Worm (Caenorhabditis elegans) whole organism, L1 larva: ENCODE data around the gene F07C3.16.

Source experiments
- C16A3.4 ChIP-seq: fragments of 150-350 bp; optimal IDR thresholded peaks from 2 replicates; lab custom pipeline; 2014; ENCODE audit warnings: missing biosample characterization, missing genetic modification characterization
- aly-2 ChIP-seq: fragments of 150-350 bp; optimal IDR thresholded peaks from 2 replicates; lab custom pipeline; 2014; ENCODE audit warnings: missing biosample characterization, missing genetic modification characterization
- blmp-1 ChIP-seq: fragments of 150-350 bp; optimal IDR thresholded peaks from 2 replicates; lab custom pipeline; 2014; ENCODE audit warnings: missing biosample characterization, missing genetic modification characterization
- ceh-8 ChIP-seq: fragments of 200-800 bp; sonication (Bioruptor generic); optimal IDR thresholded peaks from 2 replicates; lab custom pipeline; 2018; ENCODE audit warnings: mild to moderate bottlenecking, missing genetic modification characterization, moderate library complexity, missing compliant biosample characterization
- ceh-82 ChIP-seq, 3 experiments: fragments of 150-350 bp in 1 of 3; sonication (generic microtip) in 2 of 3; optimal IDR thresholded peaks; 2 replicates each; lab custom pipeline; 2014 to 2017; ENCODE audit warnings: missing biosample characterization in 3 of 3, missing genetic modification characterization in 3 of 3
- ceh-88 ChIP-seq: fragments of 200-800 bp; sonication (Bioruptor generic); IDR thresholded peaks from 2 replicates; pipeline ENCODE4 v1.3.6; 2022; ENCODE audit warnings: missing genetic modification characterization, missing compliant biosample characterization
- efl-1 ChIP-seq, 4 experiments: fragments of 150-350 bp; optimal IDR thresholded peaks in 3 of 4; peaks in 1 of 4; 1 replicate in 1 of 4; 2 replicates in 3 of 4; lab custom pipeline; 2014; ENCODE audit warnings: missing biosample characterization in 2 of 4, missing genetic modification characterization in 2 of 4, missing genetic modification reagents in 2 of 4
- efl-3 ChIP-seq: fragments of 200-800 bp; sonication (Bioruptor generic); optimal IDR thresholded peaks from 2 replicates; lab custom pipeline; 2018; ENCODE audit warnings: mild to moderate bottlenecking, missing genetic modification characterization, missing compliant biosample characterization
- elt-3 ChIP-seq, 6 experiments: fragments of 150-350 bp in 1 of 6; sonication (generic microtip); optimal IDR thresholded peaks; 2 replicates each; lab custom pipeline; 2017 to 2018; ENCODE audit warnings: missing biosample characterization in 6 of 6, missing genetic modification characterization in 6 of 6, inconsistent platforms in 1 of 6
- fos-1 ChIP-seq: fragments of 150-350 bp; optimal IDR thresholded peaks from 2 replicates; lab custom pipeline; 2014; ENCODE audit warnings: missing biosample characterization, missing genetic modification characterization
- grh-1 ChIP-seq: fragments of 200-800 bp; sonication (Bioruptor generic); IDR thresholded peaks from 2 replicates; pipeline ENCODE4 v1.3.6; 2022; ENCODE audit warnings: missing genetic modification reagents, missing genetic modification characterization, missing compliant biosample characterization
- isw-1 ChIP-seq: fragments of 200-800 bp; sonication (Bioruptor generic); IDR thresholded peaks from 2 replicates; pipeline ENCODE4 v1.3.6; 2022; ENCODE audit warnings: missing genetic modification characterization, missing compliant biosample characterization
- jun-1 ChIP-seq: fragments of 150-350 bp; optimal IDR thresholded peaks from 2 replicates; lab custom pipeline; 2014; ENCODE audit warnings: missing biosample characterization, missing genetic modification reagents, missing genetic modification characterization
- lin-13 ChIP-seq: fragments of 150-350 bp; optimal IDR thresholded peaks from 2 replicates; lab custom pipeline; 2014; ENCODE audit warnings: missing biosample characterization, missing genetic modification reagents, missing genetic modification characterization
- lin-14 ChIP-seq: fragments of 200-800 bp; sonication (Bioruptor generic); optimal IDR thresholded peaks from 2 replicates; lab custom pipeline; 2018; ENCODE audit warnings: mild to moderate bottlenecking, missing genetic modification characterization, moderate library complexity, missing compliant biosample characterization
- lin-35 ChIP-seq, 2 experiments: fragments of 150-350 bp; optimal IDR thresholded peaks; 2 replicates each; lab custom pipeline; 2014; ENCODE audit warnings: missing biosample characterization in 2 of 2, missing genetic modification characterization in 2 of 2, missing genetic modification reagents in 2 of 2
- mdl-1 ChIP-seq, 2 experiments: fragments of 150-350 bp; optimal IDR thresholded peaks; 2 replicates each; lab custom pipeline; 2014 to 2017; ENCODE audit warnings: missing biosample characterization in 2 of 2, missing genetic modification characterization in 2 of 2, inconsistent platforms in 1 of 2
- mef-2 ChIP-seq: fragments of 150-350 bp; optimal IDR thresholded peaks from 2 replicates; lab custom pipeline; 2014; ENCODE audit warnings: missing biosample characterization, missing genetic modification characterization
- nhr-12 ChIP-seq: sonication (generic microtip); optimal IDR thresholded peaks from 2 replicates; lab custom pipeline; 2017; ENCODE audit warnings: missing biosample characterization, missing genetic modification characterization
- nhr-19 ChIP-seq: fragments of 200-800 bp; sonication (Bioruptor generic); conservative IDR thresholded peaks from 2 replicates; pipeline ENCODE4 v1.3.6; 2022; ENCODE audit warnings: missing genetic modification characterization, missing compliant biosample characterization
- nhr-237 ChIP-seq: fragments of 150-350 bp; optimal IDR thresholded peaks from 2 replicates; lab custom pipeline; 2014; ENCODE audit warnings: missing biosample characterization, missing genetic modification characterization
- nhr-47 ChIP-seq: sonication (generic microtip); optimal IDR thresholded peaks from 2 replicates; lab custom pipeline; 2016; ENCODE audit warnings: mild to moderate bottlenecking, missing genetic modification characterization, moderate library complexity, missing compliant biosample characterization
- nhr-71 ChIP-seq: sonication (generic microtip); optimal IDR thresholded peaks from 2 replicates; lab custom pipeline; 2016; ENCODE audit warnings: mild to moderate bottlenecking, missing genetic modification characterization, moderate library complexity, missing compliant biosample characterization
- nhr-84 ChIP-seq: sonication (generic microtip); optimal IDR thresholded peaks from 2 replicates; lab custom pipeline; 2017; ENCODE audit warnings: missing biosample characterization, missing genetic modification characterization
- pag-3 ChIP-seq: sonication (generic microtip); optimal IDR thresholded peaks from 2 replicates; lab custom pipeline; 2017; ENCODE audit warnings: missing genetic modification characterization, mild to moderate bottlenecking, missing compliant biosample characterization, antibody characterized with exemption, borderline replicate concordance; ENCODE audit not compliant: insufficient read depth
- snu-23 ChIP-seq: sonication (generic microtip); optimal IDR thresholded peaks from 2 replicates; lab custom pipeline; 2016; ENCODE audit warnings: missing genetic modification characterization, missing compliant biosample characterization
- sup-37 ChIP-seq: fragments of 200-800 bp; sonication (Bioruptor generic); optimal IDR thresholded peaks from 2 replicates; lab custom pipeline; 2018; ENCODE audit warnings: mild to moderate bottlenecking, missing genetic modification characterization, missing compliant biosample characterization
- unc-30 ChIP-seq: sonication (generic microtip); optimal IDR thresholded peaks from 2 replicates; lab custom pipeline; 2017; ENCODE audit warnings: missing biosample characterization, missing genetic modification characterization
- unc-98 ChIP-seq: fragments of 200-800 bp; sonication (Bioruptor generic); IDR thresholded peaks from 2 replicates; pipeline ENCODE4 v1.3.6; 2022; ENCODE audit warnings: missing genetic modification characterization, missing compliant biosample characterization
- vab-15 ChIP-seq: sonication (generic microtip); optimal IDR thresholded peaks from 2 replicates; lab custom pipeline; 2017; ENCODE audit warnings: missing genotype, mild to moderate bottlenecking, missing genetic modification characterization, missing compliant biosample characterization
- zip-4 ChIP-seq: fragments of 200-800 bp; sonication (Bioruptor generic); optimal IDR thresholded peaks from 2 replicates; lab custom pipeline; 2018; ENCODE audit warnings: mild to moderate bottlenecking, missing genetic modification characterization, moderate library complexity, missing compliant biosample characterization
- ztf-11 ChIP-seq, 2 experiments: sonication (generic microtip); optimal IDR thresholded peaks; 2 replicates each; lab custom pipeline; 2016 to 2017; ENCODE audit warnings: missing genetic modification characterization in 2 of 2, missing biosample characterization in 1 of 2, missing compliant biosample characterization in 1 of 2

The F07C3.16 gene

ce11 chrV:9225675-9226144 is 31.7 kb downstream of the F07C3.16 start, which contains the start of gene F07C3.2:
Gene F07C3.2 (plus strand): TSS chrV:9226094.
- TF ChIP-seq efl-1 (optimal IDR thresholded peaks at IDR 0.05; lab: Kevin White, UChicago) (no peak), efl-1 (GFP tag; optimal IDR thresholded peaks at IDR 0.05 in 1 of 2; lab: Kevin White, UChicago) (peak in 1 of 2 experiments; percentile 50), lin-14 (GFP tag; lab: Kevin White, UChicago) (peak; percentile 84), aly-2 (tag; lab: Kevin White, UChicago) (no peak), ceh-82 (tag; optimal IDR thresholded peaks at IDR 0.05; lab: Kevin White, UChicago) (peak in 1 of 3 experiments; percentile 22)

- TF ChIP-seq elt-3 (tag; optimal IDR thresholded peaks at IDR 0.05; lab: Kevin White, UChicago) (no peak), fos-1 (tag; lab: Kevin White, UChicago) (no peak), blmp-1 (tag; lab: Kevin White, UChicago) (peak; percentile 90), nhr-12 (tag; lab: Kevin White, UChicago) (no peak), lin-35 (GFP tag; optimal IDR thresholded peaks at IDR 0.05; lab: Kevin White, UChicago) (no peak), grh-1 (GFP tag; lab: Robert Waterston, UW) (no peak), efl-3 (GFP tag; lab: Kevin White, UChicago) (no peak), nhr-84 (tag; lab: Kevin White, UChicago) (no peak)
- TF ChIP-seq, all 84 proteins: peak for 1
Measured at ce11 chrV:9224981-9225380, 32.4 kb downstream of the F07C3.16 start.

ce11 chrV:9224377-9224776 is 33.0 kb downstream of the F07C3.16 start:
- TF ChIP-seq nhr-237 (tag; lab: Kevin White, UChicago) (no peak), lin-13 (GFP tag; lab: Kevin White, UChicago) (no peak), ceh-8 (GFP tag; lab: Kevin White, UChicago) (no peak), vab-15 (no peak), isw-1 (no peak), nhr-71 (no peak), snu-23 (GFP tag; lab: Kevin White, UChicago) (no peak), nhr-19 (GFP tag; lab: Robert Waterston, UW) (no peak), nhr-47 (tag; lab: Kevin White, UChicago) (no peak), nhr-84 (tag; lab: Kevin White, UChicago) (no peak), ceh-88 (GFP tag; lab: Robert Waterston, UW) (no peak), zip-4 (no peak)

- no peak for TF ChIP-seq pag-3 (tag; lab: Kevin White, UChicago)
- no peak for TF ChIP-seq efl-1 (optimal IDR thresholded peaks at IDR 0.05; lab: Kevin White, UChicago)
- TF ChIP-seq efl-1 (GFP tag; optimal IDR thresholded peaks at IDR 0.05 in 1 of 2; lab: Kevin White, UChicago), result peak in 1 of 2 experiments; percentile 28
- TF ChIP-seq mef-2 (tag; lab: Kevin White, UChicago), result no peak
- no peak for TF ChIP-seq mdl-1 (tag; optimal IDR thresholded peaks at IDR 0.05; lab: Kevin White, UChicago)
- TF ChIP-seq sup-37 (GFP tag; lab: Kevin White, UChicago), result no peak
- no peak for TF ChIP-seq ztf-11 (tag; optimal IDR thresholded peaks at IDR 0.05; lab: Kevin White, UChicago)
- no peak for TF ChIP-seq C16A3.4 (tag; lab: Kevin White, UChicago)
Measured at ce11 chrV:9222819-9223218, 34.5 kb downstream of the F07C3.16 start.

- TF ChIP-seq blmp-1 (tag; lab: Kevin White, UChicago) (peak; percentile 54), jun-1 (tag; lab: Kevin White, UChicago) (no peak), unc-30 (tag; lab: Kevin White, UChicago) (no peak), sup-37 (GFP tag; lab: Kevin White, UChicago) (no peak), unc-98 (GFP tag; lab: Robert Waterston, UW) (no peak)
Measured at ce11 chrV:9221566-9221965, 35.8 kb downstream of the F07C3.16 start, which contains the start of gene grd-6. Gene grd-6 (plus strand): TSS chrV:9221866.
